Worm (Caenorhabditis elegans) whole organism, late embryonic: ENCODE measurements around the gene clc-17.
A peak's percentile ranks its signal among the peaks of the same experiment; 100 is the strongest.

Experiments
- C08G9.2 ChIP-seq: sonication (generic microtip); optimal IDR thresholded peaks from 2 replicates; lab custom pipeline; 2016; ENCODE audit warnings: mild to moderate bottlenecking, missing genetic modification characterization, moderate library complexity, missing compliant biosample characterization
- C38D4.7 ChIP-seq: fragments of 200-800 bp; sonication (Bioruptor generic); optimal IDR thresholded peaks from 2 replicates; lab custom pipeline; 2018; ENCODE audit warnings: mild to moderate bottlenecking, missing genetic modification characterization, moderate library complexity, missing compliant biosample characterization
- F13H6.1 ChIP-seq: sonication (generic microtip); optimal IDR thresholded peaks from 2 replicates; lab custom pipeline; 2016; ENCODE audit warnings: missing genetic modification characterization, missing compliant biosample characterization
- K02D7.2 ChIP-seq: sonication (generic microtip); optimal IDR thresholded peaks from 2 replicates; lab custom pipeline; 2017; ENCODE audit warnings: mild to moderate bottlenecking, missing genetic modification characterization, missing compliant biosample characterization
- T23F11.4 ChIP-seq: fragments of 200-800 bp; sonication (Bioruptor generic); optimal IDR thresholded peaks from 2 replicates; lab custom pipeline; 2018; ENCODE audit warnings: mild to moderate bottlenecking, missing genetic modification characterization, missing compliant biosample characterization
- Y22D7AL.16 ChIP-seq: sonication (generic microtip); optimal IDR thresholded peaks from 2 replicates; lab custom pipeline; 2016; ENCODE audit warnings: missing genetic modification characterization, missing compliant biosample characterization
- ama-1 ChIP-seq: fragments of 150-350 bp; optimal IDR thresholded peaks from 2 replicates; lab custom pipeline; 2014
- ceh-14 ChIP-seq: sonication (generic microtip); optimal IDR thresholded peaks from 2 replicates; lab custom pipeline; 2016; ENCODE audit warnings: missing genotype, missing genetic modification characterization, missing compliant biosample characterization
- ceh-18 ChIP-seq: sonication (generic microtip); optimal IDR thresholded peaks from 2 replicates; lab custom pipeline; 2016; ENCODE audit warnings: missing genetic modification characterization, missing compliant biosample characterization
- ceh-19 ChIP-seq: fragments of 200-800 bp; sonication (Bioruptor generic); optimal IDR thresholded peaks from 2 replicates; lab custom pipeline; 2018; ENCODE audit warnings: mild to moderate bottlenecking, missing genetic modification characterization, missing compliant biosample characterization
- ceh-2 ChIP-seq: sonication (generic microtip); optimal IDR thresholded peaks from 2 replicates; lab custom pipeline; 2016; ENCODE audit warnings: missing genotype, missing genetic modification characterization, missing compliant biosample characterization
- ceh-24 ChIP-seq: sonication (generic microtip); optimal IDR thresholded peaks from 2 replicates; lab custom pipeline; 2016; ENCODE audit warnings: mild to moderate bottlenecking, missing genetic modification characterization, missing compliant biosample characterization
- ceh-30 ChIP-seq: fragments of 150-350 bp; optimal IDR thresholded peaks from 2 replicates; lab custom pipeline; 2014; ENCODE audit warnings: missing biosample characterization, missing genetic modification characterization
- ceh-31 ChIP-seq: sonication (generic microtip); optimal IDR thresholded peaks from 2 replicates; lab custom pipeline; 2016; ENCODE audit warnings: missing genetic modification characterization, missing compliant biosample characterization
- ceh-45 ChIP-seq: fragments of 200-800 bp; sonication (Bioruptor generic); IDR thresholded peaks from 2 replicates; pipeline ENCODE4 v1.3.6; 2022; ENCODE audit warnings: missing genetic modification reagents, missing genetic modification characterization, missing compliant biosample characterization
- ceh-48 ChIP-seq: sonication (generic microtip); optimal IDR thresholded peaks from 2 replicates; lab custom pipeline; 2016; ENCODE audit warnings: missing genetic modification characterization, inconsistent platforms, missing compliant biosample characterization
- ceh-6 ChIP-seq: fragments of 200-800 bp; sonication (Bioruptor generic); optimal IDR thresholded peaks from 2 replicates; lab custom pipeline; 2018; ENCODE audit warnings: mild to moderate bottlenecking, missing genetic modification characterization, missing compliant biosample characterization
- ceh-9 ChIP-seq: sonication (generic microtip); optimal IDR thresholded peaks from 2 replicates; lab custom pipeline; 2016; ENCODE audit warnings: mild to moderate bottlenecking, missing genetic modification characterization, inconsistent platforms, missing compliant biosample characterization
- dmd-4 ChIP-seq: sonication (generic microtip); optimal IDR thresholded peaks from 2 replicates; lab custom pipeline; 2016; ENCODE audit warnings: borderline replicate concordance, missing genetic modification characterization, missing compliant biosample characterization
- dve-1 ChIP-seq: sonication (generic microtip); optimal IDR thresholded peaks from 2 replicates; lab custom pipeline; 2017; ENCODE audit warnings: antibody characterized with exemption, mild to moderate bottlenecking, missing genetic modification characterization, missing compliant biosample characterization
- elt-2 ChIP-seq: sonication (generic microtip); optimal IDR thresholded peaks from 2 replicates; lab custom pipeline; 2016; ENCODE audit warnings: missing genetic modification reagents, missing genetic modification characterization, missing compliant biosample characterization
- hlh-13 ChIP-seq: fragments of 200-800 bp; sonication (Bioruptor generic); optimal IDR thresholded peaks from 2 replicates; lab custom pipeline; 2018; ENCODE audit warnings: mild to moderate bottlenecking, missing genetic modification characterization, missing compliant biosample characterization
- hlh-6 ChIP-seq: sonication (generic microtip); optimal IDR thresholded peaks from 2 replicates; lab custom pipeline; 2016; ENCODE audit warnings: missing genotype, missing genetic modification characterization, missing compliant biosample characterization
- lim-6 ChIP-seq: sonication (generic microtip); optimal IDR thresholded peaks from 2 replicates; lab custom pipeline; 2016; ENCODE audit warnings: missing genetic modification characterization, missing compliant biosample characterization
- mec-3 ChIP-seq: sonication (generic microtip); optimal IDR thresholded peaks from 2 replicates; lab custom pipeline; 2016; ENCODE audit warnings: borderline replicate concordance, missing genetic modification characterization, missing compliant biosample characterization
- nhr-232 ChIP-seq: sonication (generic microtip); optimal IDR thresholded peaks from 2 replicates; lab custom pipeline; 2016; ENCODE audit warnings: missing genetic modification characterization, missing compliant biosample characterization
- odd-2 ChIP-seq: sonication (generic microtip); optimal IDR thresholded peaks from 2 replicates; lab custom pipeline; 2017; ENCODE audit warnings: antibody characterized with exemption, mild to moderate bottlenecking, missing genetic modification characterization, missing compliant biosample characterization
- pat-9 ChIP-seq: fragments of 200-800 bp; sonication (Bioruptor generic); optimal IDR thresholded peaks from 2 replicates; lab custom pipeline; 2018; ENCODE audit warnings: mild to moderate bottlenecking, missing genetic modification characterization, moderate library complexity, missing compliant biosample characterization
- pha-4 ChIP-seq: fragments of 150-350 bp; optimal IDR thresholded peaks from 2 replicates; lab custom pipeline; 2018; ENCODE audit warnings: missing biosample characterization, missing genetic modification reagents, missing genetic modification characterization
- ref-2 ChIP-seq: sonication (generic microtip); optimal IDR thresholded peaks from 2 replicates; lab custom pipeline; 2016; ENCODE audit warnings: missing genetic modification characterization, missing compliant biosample characterization
- rnt-1 ChIP-seq: sonication (generic microtip); optimal IDR thresholded peaks from 2 replicates; lab custom pipeline; 2016; ENCODE audit warnings: missing genetic modification characterization, missing compliant biosample characterization
- sox-2 ChIP-seq: fragments of 200-800 bp; sonication (Bioruptor generic); IDR thresholded peaks from 2 replicates; pipeline ENCODE4 v1.3.6; 2022; ENCODE audit warnings: missing genetic modification reagents, missing genetic modification characterization, missing compliant biosample characterization
- tbx-7 ChIP-seq: sonication (generic microtip); optimal IDR thresholded peaks from 2 replicates; lab custom pipeline; 2016; ENCODE audit warnings: missing genotype, missing genetic modification characterization, missing compliant biosample characterization
- ttx-3 ChIP-seq: sonication (generic microtip); optimal IDR thresholded peaks from 2 replicates; lab custom pipeline; 2016; ENCODE audit warnings: missing genetic modification reagents, missing genetic modification characterization, missing compliant biosample characterization
- unc-3 ChIP-seq, 2 experiments: fragments of 200-800 bp in 1 of 2; sonication (Bioruptor generic) in 1 of 2; sonication (generic microtip) in 1 of 2; conservative IDR thresholded peaks in 1 of 2; optimal IDR thresholded peaks in 1 of 2; 2 replicates each; pipeline versions ENCODE4 v1.3.6 to Lab custom; 2016 to 2022; ENCODE audit warnings: missing compliant biosample characterization in 2 of 2, missing genetic modification characterization in 2 of 2, missing genetic modification reagents in 1 of 2
- unc-42 ChIP-seq: sonication (generic microtip); optimal IDR thresholded peaks from 2 replicates; lab custom pipeline; 2016; ENCODE audit warnings: missing genotype, missing genetic modification characterization, missing compliant biosample characterization
- unc-55 ChIP-seq: sonication (generic microtip); optimal IDR thresholded peaks from 2 replicates; lab custom pipeline; 2017; ENCODE audit warnings: missing biosample characterization, missing genetic modification reagents, missing genetic modification characterization
- unc-86 ChIP-seq: sonication (generic microtip); optimal IDR thresholded peaks from 2 replicates; lab custom pipeline; 2016; ENCODE audit warnings: missing genetic modification characterization, missing compliant biosample characterization
- ztf-16 ChIP-seq: sonication (generic microtip); optimal IDR thresholded peaks from 2 replicates; lab custom pipeline; 2017; ENCODE audit warnings: missing genetic modification characterization, missing compliant biosample characterization

The clc-17 gene

ce11 chrX:11123998-11124397 lies 16.8 kb downstream of the clc-17 start:
- TF ChIP-seq K02D7.2 (tag; lab: Kevin White, UChicago) (no peak), ref-2 (tag; lab: Kevin White, UChicago) (peak; percentile 11)
- TF ChIP-seq, all 69 proteins: peak for 1

ce11 chrX:11125520-11125919 lies 18.3 kb downstream of the clc-17 start, which contains the start of gene alr-1:
TSS of gene alr-1 (minus strand) at chrX:11125620.
- TF ChIP-seq ceh-18 (tag; lab: Kevin White, UChicago) (no peak), hlh-6 (tag; lab: Kevin White, UChicago) (no peak), lim-6 (no peak), ceh-30 (tag; lab: Kevin White, UChicago) (no peak), ceh-48 (no peak), ceh-45 (GFP tag; lab: Robert Waterston, UW) (no peak), unc-3 (GFP tag; conservative IDR thresholded peaks at IDR 0.05; lab: Robert Waterston, UW) (no peak), unc-3 (tag; optimal IDR thresholded peaks at IDR 0.05; lab: Kevin White, UChicago) (no peak), ttx-3 (tag; lab: Kevin White, UChicago) (no peak), rnt-1 (tag; lab: Kevin White, UChicago) (no peak), ama-1 (no peak), dmd-4 (tag; lab: Kevin White, UChicago) (no peak), pat-9 (tag; lab: Kevin White, UChicago) (no peak)

ce11 chrX:11126259-11126658 lies 19.1 kb downstream of the clc-17 start:
- no peak for TF ChIP-seq nhr-232 (tag; lab: Kevin White, UChicago)
- TF ChIP-seq ceh-24 (tag; lab: Kevin White, UChicago): no peak
- no peak for TF ChIP-seq sox-2 (GFP tag; lab: Robert Waterston, UW)
- no peak for TF ChIP-seq odd-2 (tag; lab: Kevin White, UChicago)
- no peak for TF ChIP-seq C08G9.2 (tag; lab: Kevin White, UChicago)
- TF ChIP-seq C38D4.7 (GFP tag; lab: Kevin White, UChicago): no peak

- peak; percentile 49 for TF ChIP-seq elt-2 (tag; lab: Kevin White, UChicago)
- TF ChIP-seq dve-1: no peak
- no peak for TF ChIP-seq ztf-16 (tag; lab: Kevin White, UChicago)
- no peak for TF ChIP-seq unc-42
- no peak for TF ChIP-seq unc-86 (tag; lab: Kevin White, UChicago)
- no peak for TF ChIP-seq C08G9.2 (tag; lab: Kevin White, UChicago)
- no peak for TF ChIP-seq Y22D7AL.16 (tag; lab: Kevin White, UChicago)
- no peak for TF ChIP-seq T23F11.4 (GFP tag; lab: Kevin White, UChicago)
Measured at ce11 chrX:11132260-11132659, 25.1 kb downstream of the clc-17 start.

- TF ChIP-seq ceh-31 (tag; lab: Kevin White, UChicago) (no peak), tbx-7 (tag; lab: Kevin White, UChicago) (no peak), mec-3 (tag; lab: Kevin White, UChicago) (no peak), pha-4 (tag; lab: Kevin White, UChicago) (no peak), unc-55 (GFP tag; lab: Kevin White, UChicago) (no peak), ceh-9 (tag; lab: Kevin White, UChicago) (no peak), ceh-48 (no peak), rnt-1 (tag; lab: Kevin White, UChicago) (no peak), ceh-19 (GFP tag; lab: Kevin White, UChicago) (no peak), ceh-14 (tag; lab: Kevin White, UChicago) (no peak), ceh-45 (GFP tag; lab: Robert Waterston, UW) (no peak), ceh-2 (tag; lab: Kevin White, UChicago) (no peak), F13H6.1 (tag; lab: Kevin White, UChicago) (no peak), elt-2 (tag; lab: Kevin White, UChicago) (no peak), ttx-3 (tag; lab: Kevin White, UChicago) (no peak), hlh-13 (no peak), ceh-6 (no peak)
Measured at ce11 chrX:11134750-11135394, 27.7 kb downstream of the clc-17 start.
